Worm (Caenorhabditis elegans) whole organism, L1 larva: ENCODE data around the gene srz-37.

Source experiments
- C16A3.4 ChIP-seq: fragments of 150-350 bp; optimal IDR thresholded peaks from 2 replicates; lab custom pipeline; 2014; ENCODE audit warnings: missing biosample characterization, missing genetic modification characterization
- F16B12.6 ChIP-seq: fragments of 150-350 bp; optimal IDR thresholded peaks from 2 replicates; lab custom pipeline; 2014; ENCODE audit warnings: missing biosample characterization, missing genetic modification characterization
- aha-1 ChIP-seq: fragments of 150-350 bp; optimal IDR thresholded peaks from 2 replicates; lab custom pipeline; 2014; ENCODE audit warnings: missing biosample characterization, missing genetic modification characterization
- alr-1 ChIP-seq: fragments of 200-800 bp; sonication (Bioruptor generic); optimal IDR thresholded peaks from 2 replicates; lab custom pipeline; 2018; ENCODE audit warnings: borderline replicate concordance, mild to moderate bottlenecking, missing genetic modification characterization, missing compliant biosample characterization
- aly-2 ChIP-seq: fragments of 150-350 bp; optimal IDR thresholded peaks from 2 replicates; lab custom pipeline; 2014; ENCODE audit warnings: missing biosample characterization, missing genetic modification characterization
- ceh-63 ChIP-seq: fragments of 200-800 bp; sonication (Bioruptor generic); optimal IDR thresholded peaks from 2 replicates; lab custom pipeline; 2018; ENCODE audit warnings: mild to moderate bottlenecking, missing genetic modification characterization, missing compliant biosample characterization
- ceh-8 ChIP-seq: fragments of 200-800 bp; sonication (Bioruptor generic); optimal IDR thresholded peaks from 2 replicates; lab custom pipeline; 2018; ENCODE audit warnings: mild to moderate bottlenecking, missing genetic modification characterization, moderate library complexity, missing compliant biosample characterization
- ceh-82 ChIP-seq, 3 experiments: fragments of 150-350 bp in 1 of 3; sonication (generic microtip) in 2 of 3; optimal IDR thresholded peaks; 2 replicates each; lab custom pipeline; 2014 to 2017; ENCODE audit warnings: missing biosample characterization in 3 of 3, missing genetic modification characterization in 3 of 3
- ceh-88 ChIP-seq: fragments of 200-800 bp; sonication (Bioruptor generic); IDR thresholded peaks from 2 replicates; pipeline ENCODE4 v1.3.6; 2022; ENCODE audit warnings: missing genetic modification characterization, missing compliant biosample characterization
- ceh-90 ChIP-seq: sonication (generic microtip); optimal IDR thresholded peaks from 2 replicates; lab custom pipeline; 2016; ENCODE audit warnings: missing genetic modification characterization, missing compliant biosample characterization
- ces-1 ChIP-seq: fragments of 150-350 bp; optimal IDR thresholded peaks from 2 replicates; lab custom pipeline; 2014; ENCODE audit warnings: missing biosample characterization, missing genetic modification reagents, missing genetic modification characterization
- dpl-1 ChIP-seq, 3 experiments: fragments of 150-350 bp in 2 of 3; sonication (generic microtip) in 1 of 3; optimal IDR thresholded peaks; 2 replicates each; lab custom pipeline; 2014 to 2017; ENCODE audit warnings: missing biosample characterization in 3 of 3, missing genetic modification characterization in 3 of 3, missing genetic modification reagents in 3 of 3
- dsc-1 ChIP-seq: sonication (generic microtip); optimal IDR thresholded peaks from 2 replicates; lab custom pipeline; 2016; ENCODE audit warnings: mild to moderate bottlenecking, missing genetic modification characterization, missing compliant biosample characterization
- efl-3 ChIP-seq: fragments of 200-800 bp; sonication (Bioruptor generic); optimal IDR thresholded peaks from 2 replicates; lab custom pipeline; 2018; ENCODE audit warnings: mild to moderate bottlenecking, missing genetic modification characterization, missing compliant biosample characterization
- egl-27 ChIP-seq, 2 experiments: fragments of 150-350 bp in 1 of 2; sonication (generic microtip); optimal IDR thresholded peaks; 3 replicates each; lab custom pipeline; 2017 to 2018; ENCODE audit warnings: missing biosample characterization in 2 of 2, missing genetic modification characterization in 2 of 2, missing genetic modification reagents in 2 of 2
- elt-2 ChIP-seq: sonication (generic microtip); optimal IDR thresholded peaks from 2 replicates; lab custom pipeline; 2016; ENCODE audit warnings: missing genetic modification characterization, mild to moderate bottlenecking, inconsistent platforms, missing compliant biosample characterization, missing genetic modification reagents
- fkh-4 ChIP-seq: sonication (generic microtip); optimal IDR thresholded peaks from 2 replicates; lab custom pipeline; 2016; ENCODE audit warnings: missing compliant biosample characterization, missing genetic modification characterization, borderline replicate concordance
- jun-1 ChIP-seq: fragments of 150-350 bp; optimal IDR thresholded peaks from 2 replicates; lab custom pipeline; 2014; ENCODE audit warnings: missing biosample characterization, missing genetic modification reagents, missing genetic modification characterization
- lin-13 ChIP-seq: fragments of 150-350 bp; optimal IDR thresholded peaks from 2 replicates; lab custom pipeline; 2014; ENCODE audit warnings: missing biosample characterization, missing genetic modification reagents, missing genetic modification characterization
- lin-15B ChIP-seq: fragments of 150-350 bp; sonication (generic microtip); optimal IDR thresholded peaks from 3 replicates; lab custom pipeline; 2014; ENCODE audit warnings: missing biosample characterization, missing genetic modification characterization
- lin-35 ChIP-seq, 2 experiments: fragments of 150-350 bp; optimal IDR thresholded peaks; 2 replicates each; lab custom pipeline; 2014; ENCODE audit warnings: missing biosample characterization in 2 of 2, missing genetic modification characterization in 2 of 2, missing genetic modification reagents in 2 of 2
- lin-39 ChIP-seq: fragments of 150-350 bp; optimal IDR thresholded peaks from 2 replicates; lab custom pipeline; 2014; ENCODE audit warnings: missing biosample characterization, missing genetic modification reagents, missing genetic modification characterization
- nhr-11 ChIP-seq: fragments of 150-350 bp; optimal IDR thresholded peaks from 2 replicates; lab custom pipeline; 2014; ENCODE audit warnings: missing biosample characterization, missing genetic modification characterization
- nhr-20 ChIP-seq: sonication (generic microtip); optimal IDR thresholded peaks from 2 replicates; lab custom pipeline; 2016; ENCODE audit warnings: mild to moderate bottlenecking, missing genetic modification characterization, missing compliant biosample characterization
- nhr-28 ChIP-seq: fragments of 150-350 bp; optimal IDR thresholded peaks from 2 replicates; lab custom pipeline; 2014; ENCODE audit warnings: missing biosample characterization, missing genetic modification characterization
- nhr-77 ChIP-seq: fragments of 150-350 bp; optimal IDR thresholded peaks from 2 replicates; lab custom pipeline; 2014; ENCODE audit warnings: missing biosample characterization, missing genetic modification characterization
- nhr-84 ChIP-seq: sonication (generic microtip); optimal IDR thresholded peaks from 2 replicates; lab custom pipeline; 2017; ENCODE audit warnings: missing biosample characterization, missing genetic modification characterization
- nhr-85 ChIP-seq: sonication (generic microtip); peaks from one replicate; lab custom pipeline; 2016; ENCODE audit warnings: missing genetic modification characterization, inconsistent platforms, missing compliant biosample characterization
- pag-3 ChIP-seq: sonication (generic microtip); optimal IDR thresholded peaks from 2 replicates; lab custom pipeline; 2017; ENCODE audit warnings: missing genetic modification characterization, mild to moderate bottlenecking, missing compliant biosample characterization, antibody characterized with exemption, borderline replicate concordance; ENCODE audit not compliant: insufficient read depth
- pax-3 ChIP-seq: fragments of 200-800 bp; sonication (Bioruptor generic); optimal IDR thresholded peaks from 2 replicates; lab custom pipeline; 2018; ENCODE audit warnings: mild to moderate bottlenecking, missing genetic modification characterization, moderate library complexity, missing compliant biosample characterization
- skn-1 ChIP-seq: fragments of 150-350 bp; optimal IDR thresholded peaks from 2 replicates; lab custom pipeline; 2014; ENCODE audit warnings: missing biosample characterization, missing genetic modification characterization
- sox-4 ChIP-seq: sonication (generic microtip); optimal IDR thresholded peaks from 2 replicates; lab custom pipeline; 2016; ENCODE audit warnings: missing genetic modification characterization, missing compliant biosample characterization
- unc-130 ChIP-seq: fragments of 150-350 bp; optimal IDR thresholded peaks from 2 replicates; lab custom pipeline; 2017; ENCODE audit warnings: missing biosample characterization, missing genetic modification characterization, inconsistent platforms
- unc-30 ChIP-seq: sonication (generic microtip); optimal IDR thresholded peaks from 2 replicates; lab custom pipeline; 2017; ENCODE audit warnings: missing biosample characterization, missing genetic modification characterization
- unc-62 ChIP-seq: fragments of 150-350 bp; optimal IDR thresholded peaks from 2 replicates; lab custom pipeline; 2014; ENCODE audit warnings: missing biosample characterization, missing genetic modification reagents, missing genetic modification characterization
- unc-86 ChIP-seq: sonication (generic microtip); optimal IDR thresholded peaks from 2 replicates; lab custom pipeline; 2016; ENCODE audit warnings: missing genetic modification characterization, missing compliant biosample characterization
- zag-1 ChIP-seq: fragments of 150-350 bp; optimal IDR thresholded peaks from 2 replicates; lab custom pipeline; 2014; ENCODE audit warnings: missing biosample characterization, missing genetic modification characterization

srz-37 gene

ce11 chrIV:3478911-3479385 lies 2.7 kb downstream of the srz-37 start, which contains the start of the genes srz-70 and C09G12.5:
Gene srz-70 (minus strand): TSS chrIV:3479011.
Gene C09G12.5 (plus strand): TSS chrIV:3479335.
- TF ChIP-seq nhr-28 (no peak), elt-2 (no peak), ceh-63 (GFP tag; lab: Kevin White, UChicago) (no peak), dpl-1 (GFP tag; optimal IDR thresholded peaks at IDR 0.05; lab: Kevin White, UChicago) (no peak), C16A3.4 (tag; lab: Kevin White, UChicago) (no peak), sox-4 (tag; lab: Kevin White, UChicago) (no peak), nhr-77 (no peak), egl-27 (tag; optimal IDR thresholded peaks at IDR 0.05; lab: Kevin White, UChicago) (no peak), alr-1 (tag; lab: Kevin White, UChicago) (no peak), unc-30 (tag; lab: Kevin White, UChicago) (no peak), nhr-20 (tag; lab: Kevin White, UChicago) (no peak), lin-35 (GFP tag; optimal IDR thresholded peaks at IDR 0.05; lab: Kevin White, UChicago) (no peak), lin-39 (no peak), unc-86 (no peak), lin-13 (GFP tag; lab: Kevin White, UChicago) (no peak), ceh-82 (tag; optimal IDR thresholded peaks at IDR 0.05; lab: Kevin White, UChicago) (no peak)

ce11 chrIV:3477124-3477523 lies 4.5 kb downstream of the srz-37 start, which contains the start of gene srz-69:
Gene srz-69 (minus strand): TSS chrIV:3477224.
- no peak for TF ChIP-seq pax-3 (tag; lab: Kevin White, UChicago)
- no peak for TF ChIP-seq nhr-85 (tag; lab: Kevin White, UChicago)
- TF ChIP-seq jun-1, result no peak
- no peak for TF ChIP-seq ceh-90 (tag; lab: Kevin White, UChicago)

ce11 chrIV:3469742-3470141 lies 11.9 kb downstream of the srz-37 start, which contains the start of gene F58E2.2:
Gene F58E2.2 (plus strand): TSS chrIV:3470042.
- no peak for TF ChIP-seq unc-130 (tag; lab: Kevin White, UChicago)
- TF ChIP-seq nhr-85 (tag; lab: Kevin White, UChicago), result peak; percentile 0

ce11 chrIV:3467751-3468150 lies 13.9 kb downstream of the srz-37 start:
- TF ChIP-seq dsc-1 (tag; lab: Kevin White, UChicago) (no peak), efl-3 (GFP tag; lab: Kevin White, UChicago) (no peak), F16B12.6 (tag; lab: Kevin White, UChicago) (no peak), fkh-4 (tag; lab: Kevin White, UChicago) (no peak), pag-3 (tag; lab: Kevin White, UChicago) (no peak), skn-1 (tag; lab: Kevin White, UChicago) (no peak), ceh-8 (no peak), lin-35 (GFP tag; optimal IDR thresholded peaks at IDR 0.05; lab: Kevin White, UChicago) (no peak), ceh-88 (GFP tag; lab: Robert Waterston, UW) (no peak), zag-1 (no peak)

ce11 chrIV:3467128-3467527 lies 14.5 kb downstream of the srz-37 start, which contains the start of gene F58E2.3:
Gene F58E2.3 (plus strand): TSS chrIV:3467428.
- TF ChIP-seq aha-1 (no peak), F16B12.6 (tag; lab: Kevin White, UChicago) (no peak), aly-2 (no peak), nhr-11 (tag; lab: Kevin White, UChicago) (no peak), zag-1 (no peak), nhr-28 (no peak), unc-62 (GFP tag; lab: Kevin White, UChicago) (no peak), lin-15B (tag; lab: Kevin White, UChicago) (no peak), elt-2 (no peak), ces-1 (GFP tag; lab: Kevin White, UChicago) (no peak), nhr-84 (tag; lab: Kevin White, UChicago) (no peak)
